Worm (Caenorhabditis elegans): ENCODE data around the gene R05H5.4.

DNA sequence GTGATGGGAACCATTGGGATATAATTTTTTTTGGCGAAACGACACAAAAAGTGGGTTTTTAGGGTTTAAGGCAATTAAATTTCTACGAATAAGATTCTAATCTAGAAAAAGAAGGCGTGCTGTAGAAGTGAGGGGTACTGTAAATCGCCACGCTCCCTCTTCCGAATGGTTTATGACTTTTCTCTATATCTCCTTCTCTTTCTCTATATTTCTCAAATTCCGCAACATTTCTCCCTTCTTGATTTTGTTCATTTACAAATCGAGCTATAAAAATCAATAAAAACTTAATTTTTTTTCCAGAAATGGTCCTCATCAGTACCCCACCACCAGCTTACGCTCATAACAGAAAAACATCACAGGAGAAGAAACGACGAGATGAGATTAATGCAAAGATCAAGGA is 18.4 kb upstream of the R05H5.4 start, which contains the start of gene ref-1:
- TF ChIP-seq mdl-1 (tag; optimal IDR thresholded peaks at IDR 0.05) = no peak
- TF ChIP-seq elt-2 (tag; optimal IDR thresholded peaks at IDR 0.05) = no peak
- no peak for TF ChIP-seq efl-3 (GFP tag; optimal IDR thresholded peaks at IDR 0.05)
- TF ChIP-seq alr-1 (tag; optimal IDR thresholded peaks at IDR 0.05; ENCODE audit: borderline replicate concordance) = no peak
- no peak for TF ChIP-seq lin-15B (tag; optimal IDR thresholded peaks at IDR 0.05)
- no peak for TF ChIP-seq blmp-1 (tag; optimal IDR thresholded peaks at IDR 0.05)
- TF ChIP-seq lir-3 (tag; optimal IDR thresholded peaks at IDR 0.05; ENCODE audit: poor library complexity) = no peak
- TF ChIP-seq mep-1 (tag; optimal IDR thresholded peaks at IDR 0.05) = no peak
- TF ChIP-seq lin-39 (tag; optimal IDR thresholded peaks at IDR 0.05) = no peak
- TF ChIP-seq nhr-76 (tag; optimal IDR thresholded peaks at IDR 0.05) = no peak
- no peak for TF ChIP-seq snpc-4 (tag; optimal IDR thresholded peaks at IDR 0.05)
- TF ChIP-seq zag-1 (tag; optimal IDR thresholded peaks at IDR 0.05) = no peak
